Worm (Caenorhabditis elegans) whole organism, L4/young adult: ENCODE measurements around the gene nlp-14.

Experiments used
- W03F9.2 ChIP-seq: fragments of 150-350 bp; optimal IDR thresholded peaks from 2 replicates; lab custom pipeline; 2014; ENCODE audit warnings: missing biosample characterization, missing genetic modification characterization
- dao-5 ChIP-seq: sonication (generic microtip); optimal IDR thresholded peaks from 2 replicates; lab custom pipeline; 2016; ENCODE audit warnings: missing genotype, missing genetic modification characterization, moderate library complexity, missing compliant biosample characterization
- him-1 ChIP-seq: sonication (generic microtip); optimal IDR thresholded peaks from 2 replicates; lab custom pipeline; 2016; ENCODE audit warnings: missing genotype, missing genetic modification reagents, missing genetic modification characterization, missing compliant biosample characterization

ce11 chrX:8891393-8891953 is 27.8 kb downstream of the nlp-14 start:
- no peak for TF ChIP-seq him-1
- no peak for TF ChIP-seq W03F9.2 (tag; lab: Kevin White, UChicago)
- no peak for TF ChIP-seq dao-5 (tag; lab: Kevin White, UChicago)
